Fruit fly (Drosophila melanogaster) whole organism, embryonic: ENCODE data around the gene CG31633.

Experiments used
- CG10431 ChIP-seq: fragments of 200-800 bp; sonication (Bioruptor generic); optimal IDR thresholded peaks from 3 replicates; lab custom pipeline; 2018; ENCODE audit warnings: missing biosample characterization, mild to moderate bottlenecking, missing genetic modification characterization
- CG11247 ChIP-seq: fragments of 200-800 bp; sonication (Bioruptor generic); IDR thresholded peaks from 2 replicates; pipeline ENCODE4 v1.3.6; 2022; ENCODE audit warnings: missing biosample characterization, missing genetic modification characterization
- CG11723 ChIP-seq: fragments of 200-800 bp; sonication (Bioruptor generic); optimal IDR thresholded peaks from 2 replicates; lab custom pipeline; 2017; ENCODE audit warnings: missing biosample characterization, mild to moderate bottlenecking, missing genetic modification characterization
- CG12744 ChIP-seq: fragments of 200-800 bp; sonication (Bioruptor generic); optimal IDR thresholded peaks from 2 replicates; lab custom pipeline; 2016; ENCODE audit warnings: missing biosample characterization, missing genetic modification characterization
- CG12942 ChIP-seq: fragments of 200-800 bp; sonication (Bioruptor generic); optimal IDR thresholded peaks from 3 replicates; lab custom pipeline; 2016; ENCODE audit warnings: missing biosample characterization, missing genetic modification characterization
- CG14441 ChIP-seq: fragments of 200-800 bp; sonication (Bioruptor generic); IDR thresholded peaks from 2 replicates; pipeline ENCODE4 v1.3.6; 2022; ENCODE audit warnings: missing biosample characterization, missing genetic modification characterization
- CG14710 ChIP-seq: fragments of 200-800 bp; sonication (Bioruptor generic); optimal IDR thresholded peaks from 3 replicates; lab custom pipeline; 2019; ENCODE audit warnings: missing biosample characterization, mild to moderate bottlenecking, missing genetic modification characterization, moderate library complexity
- CG15514 ChIP-seq: fragments of 200-800 bp; sonication (Bioruptor generic); optimal IDR thresholded peaks from 3 replicates; lab custom pipeline; 2017; ENCODE audit warnings: missing biosample characterization, missing genetic modification characterization, mild to moderate bottlenecking, moderate library complexity, missing genetic modification reagents
- CG15696 ChIP-seq: fragments of 200-800 bp; sonication (Bioruptor generic); optimal IDR thresholded peaks from 2 replicates; lab custom pipeline; 2019; ENCODE audit warnings: missing biosample characterization, mild to moderate bottlenecking, missing genetic modification characterization, moderate library complexity
- CG1792 ChIP-seq: fragments of 200-800 bp; sonication (Bioruptor generic); optimal IDR thresholded peaks from 2 replicates; lab custom pipeline; 2016; ENCODE audit warnings: missing biosample characterization, missing genetic modification characterization
- CG18619 ChIP-seq: fragments of 200-800 bp; sonication (Bioruptor generic); optimal IDR thresholded peaks from 3 replicates; lab custom pipeline; 2017; ENCODE audit warnings: missing biosample characterization, mild to moderate bottlenecking, missing genetic modification characterization
- CG2678 ChIP-seq: fragments of 200-800 bp; sonication (Bioruptor generic); optimal IDR thresholded peaks from 3 replicates; lab custom pipeline; 2019; ENCODE audit warnings: missing biosample characterization, mild to moderate bottlenecking, missing genetic modification characterization, moderate library complexity
- CG2712 ChIP-seq: fragments of 200-800 bp; optimal IDR thresholded peaks from 3 replicates; lab custom pipeline; 2019; ENCODE audit warnings: missing biosample characterization, mild to moderate bottlenecking, missing genetic modification characterization, moderate library complexity
- CG6689 ChIP-seq: fragments of 200-800 bp; sonication (Bioruptor generic); IDR thresholded peaks from 2 replicates; pipeline ENCODE4 v1.3.6; 2022; ENCODE audit warnings: missing biosample characterization, missing genetic modification characterization
- CG7357 ChIP-seq: fragments of 200-800 bp; sonication (Bioruptor generic); IDR thresholded peaks from 3 replicates; pipeline ENCODE4 v1.3.6; 2022; ENCODE audit warnings: missing biosample characterization, missing genetic modification characterization
- CG8478 ChIP-seq: fragments of >200 bp; optimal IDR thresholded peaks from 2 replicates; lab custom pipeline; 2018
- CG8944 ChIP-seq: fragments of 200-800 bp; sonication (Bioruptor generic); optimal IDR thresholded peaks from 3 replicates; lab custom pipeline; 2016; ENCODE audit warnings: missing biosample characterization, missing genetic modification characterization
- Chrac-16 ChIP-seq: fragments of 200-800 bp; sonication (Bioruptor generic); optimal IDR thresholded peaks from 3 replicates; lab custom pipeline; 2016; ENCODE audit warnings: missing biosample characterization, missing genetic modification characterization
- CkIIα-i1 ChIP-seq: fragments of 200-800 bp; sonication (Bioruptor generic); IDR thresholded peaks from 2 replicates; pipeline ENCODE4 v1.3.6; 2022; ENCODE audit warnings: missing biosample characterization, missing genetic modification characterization
- Dip3 ChIP-seq: fragments of 200-800 bp; sonication (Bioruptor generic); optimal IDR thresholded peaks from 3 replicates; lab custom pipeline; 2016; ENCODE audit warnings: missing biosample characterization, missing genetic modification characterization
- Dll ChIP-seq: fragments of 200-800 bp; sonication (Bioruptor generic); IDR thresholded peaks from 4 replicates; pipeline ENCODE4 v1.3.6; 2022; ENCODE audit warnings: missing biosample characterization, missing genetic modification characterization; ENCODE audit not compliant: partially characterized antibody
- Doc2 ChIP-seq: fragments of 200-800 bp; sonication (Bioruptor generic); IDR thresholded peaks from 2 replicates; pipeline ENCODE4 v1.3.6; 2022; ENCODE audit warnings: missing biosample characterization, missing genetic modification characterization
- ERR ChIP-seq: fragments of 200-800 bp; sonication (Bioruptor generic); optimal IDR thresholded peaks from 2 replicates; lab custom pipeline; 2016; ENCODE audit warnings: missing biosample characterization, missing genetic modification characterization
- Fer1 ChIP-seq: fragments of 200-800 bp; sonication (Bioruptor generic); optimal IDR thresholded peaks from 2 replicates; lab custom pipeline; 2017; ENCODE audit warnings: missing biosample characterization, mild to moderate bottlenecking, missing genetic modification characterization
- Hr3 ChIP-seq: fragments of 200-800 bp; sonication (Bioruptor generic); optimal IDR thresholded peaks from 3 replicates; lab custom pipeline; 2016; ENCODE audit warnings: missing biosample characterization, missing genetic modification characterization
- Hsf ChIP-seq: fragments of 200-800 bp; sonication (Bioruptor generic); optimal IDR thresholded peaks from 3 replicates; lab custom pipeline; 2016; ENCODE audit warnings: missing biosample characterization, missing genetic modification characterization
- Meics ChIP-seq: fragments of 200-800 bp; sonication (Bioruptor generic); optimal IDR thresholded peaks from 2 replicates; lab custom pipeline; 2017; ENCODE audit warnings: missing biosample characterization, mild to moderate bottlenecking, missing genetic modification characterization
- NC2α ChIP-seq: fragments of 200-800 bp; sonication (Bioruptor generic); optimal IDR thresholded peaks from 2 replicates; lab custom pipeline; 2016; ENCODE audit warnings: missing biosample characterization, missing genetic modification characterization
- Poxn ChIP-seq: fragments of 200-800 bp; sonication (Bioruptor generic); IDR thresholded peaks from 2 replicates; pipeline ENCODE4 v1.3.6; 2022; ENCODE audit warnings: missing biosample characterization, missing genetic modification characterization
- Sox102F ChIP-seq: fragments of 200-800 bp; sonication (Bioruptor generic); optimal IDR thresholded peaks from 2 replicates; lab custom pipeline; 2018; ENCODE audit warnings: missing biosample characterization, mild to moderate bottlenecking, missing genetic modification characterization, moderate library complexity
- Xrp1 ChIP-seq: fragments of 200-800 bp; sonication (Bioruptor generic); IDR thresholded peaks from 2 replicates; pipeline ENCODE4 v1.3.6; 2022; ENCODE audit warnings: missing biosample characterization, missing genetic modification characterization
- abd-A ChIP-seq: fragments of 200-800 bp; sonication (Bioruptor generic); optimal IDR thresholded peaks from 3 replicates; lab custom pipeline; 2019; ENCODE audit warnings: missing biosample characterization, mild to moderate bottlenecking, missing genetic modification characterization, moderate library complexity
- bab2 ChIP-seq: fragments of 200-800 bp; sonication (Bioruptor generic); optimal IDR thresholded peaks from 2 replicates; lab custom pipeline; 2016; ENCODE audit warnings: missing biosample characterization, missing genetic modification characterization
- cad ChIP-seq: fragments of >200 bp; optimal IDR thresholded peaks from 2 replicates; lab custom pipeline; 2017; ENCODE audit warnings: missing biosample characterization, missing genetic modification characterization
- ci ChIP-seq: fragments of 200-800 bp; sonication (Bioruptor generic); IDR thresholded peaks from 3 replicates; pipeline ENCODE4 v1.3.6; 2022; ENCODE audit warnings: missing biosample characterization, missing genetic modification characterization
- dimm ChIP-seq: fragments of 200-800 bp; sonication (Bioruptor generic); IDR thresholded peaks from 2 replicates; pipeline ENCODE4 v1.3.6; 2022; ENCODE audit warnings: missing biosample characterization, missing genetic modification characterization
- dm ChIP-seq: fragments of 200-800 bp; sonication (Bioruptor generic); optimal IDR thresholded peaks from 3 replicates; lab custom pipeline; 2016; ENCODE audit warnings: missing biosample characterization, missing genetic modification characterization
- dmrt99B ChIP-seq: fragments of 200-800 bp; sonication (Bioruptor generic); optimal IDR thresholded peaks from 2 replicates; lab custom pipeline; 2018; ENCODE audit warnings: missing biosample characterization, mild to moderate bottlenecking, missing genetic modification characterization, moderate library complexity
- dpn ChIP-seq, 2 experiments: fragments of 200-800 bp; sonication (Bioruptor generic); optimal IDR thresholded peaks; 3 replicates each; lab custom pipeline; 2016; ENCODE audit warnings: missing biosample characterization in 2 of 2, missing genetic modification characterization in 2 of 2
- eve ChIP-seq, 2 experiments: fragments of >200 bp; optimal IDR thresholded peaks; 2 replicates each; lab custom pipeline; 2017; ENCODE audit warnings: missing biosample characterization in 2 of 2, missing genetic modification characterization in 2 of 2
- ftz-f1 ChIP-seq: fragments of 200-800 bp; sonication (Bioruptor generic); optimal IDR thresholded peaks from 2 replicates; lab custom pipeline; 2016; ENCODE audit warnings: missing biosample characterization, missing genetic modification characterization
- hth ChIP-seq: fragments of >200 bp; optimal IDR thresholded peaks from 2 replicates; lab custom pipeline; 2017; ENCODE audit warnings: inconsistent platforms
- inv ChIP-seq: fragments of 200-800 bp; sonication (Bioruptor generic); IDR thresholded peaks from 2 replicates; pipeline ENCODE4 v1.3.6; 2022; ENCODE audit warnings: missing biosample characterization, missing genetic modification characterization; ENCODE audit not compliant: partially characterized antibody
- mld ChIP-seq: fragments of 200-800 bp; sonication (Bioruptor generic); IDR thresholded peaks from 3 replicates; pipeline ENCODE4 v1.3.6; 2022; ENCODE audit warnings: missing biosample characterization, missing genetic modification characterization; ENCODE audit not compliant: partially characterized antibody
- nerfin-2 ChIP-seq: fragments of 200-800 bp; sonication (Bioruptor generic); IDR thresholded peaks from 2 replicates; pipeline ENCODE4 v1.3.6; 2022; ENCODE audit warnings: missing biosample characterization, missing genetic modification characterization; ENCODE audit not compliant: partially characterized antibody
- sc ChIP-seq, 3 experiments: fragments of >200 bp in 2 of 3; fragments of 200-800 bp in 1 of 3; sonication (Bioruptor generic) in 1 of 3; optimal IDR thresholded peaks; 2 replicates in 2 of 3; 3 replicates in 1 of 3; lab custom pipeline; 2017; ENCODE audit warnings: mild to moderate bottlenecking in 1 of 3, missing biosample characterization in 1 of 3, missing genetic modification characterization in 1 of 3, missing genetic modification reagents in 1 of 3
- ssp ChIP-seq: fragments of 200-800 bp; sonication (Bioruptor generic); IDR thresholded peaks from 2 replicates; pipeline ENCODE4 v1.3.6; 2022; ENCODE audit warnings: missing biosample characterization, missing genetic modification characterization
- sug ChIP-seq: fragments of 200-800 bp; optimal IDR thresholded peaks from 2 replicates; lab custom pipeline; 2019; ENCODE audit warnings: missing biosample characterization, mild to moderate bottlenecking, missing genetic modification characterization, moderate library complexity
- trh ChIP-seq: fragments of 200-800 bp; sonication (Bioruptor generic); optimal IDR thresholded peaks from 2 replicates; lab custom pipeline; 2016; ENCODE audit warnings: missing biosample characterization, missing genetic modification characterization
- zfh2 ChIP-seq: fragments of 200-800 bp; sonication (Bioruptor generic); optimal IDR thresholded peaks from 2 replicates; lab custom pipeline; 2016; ENCODE audit warnings: missing biosample characterization, missing genetic modification characterization

The CG31633 gene

DNA sequence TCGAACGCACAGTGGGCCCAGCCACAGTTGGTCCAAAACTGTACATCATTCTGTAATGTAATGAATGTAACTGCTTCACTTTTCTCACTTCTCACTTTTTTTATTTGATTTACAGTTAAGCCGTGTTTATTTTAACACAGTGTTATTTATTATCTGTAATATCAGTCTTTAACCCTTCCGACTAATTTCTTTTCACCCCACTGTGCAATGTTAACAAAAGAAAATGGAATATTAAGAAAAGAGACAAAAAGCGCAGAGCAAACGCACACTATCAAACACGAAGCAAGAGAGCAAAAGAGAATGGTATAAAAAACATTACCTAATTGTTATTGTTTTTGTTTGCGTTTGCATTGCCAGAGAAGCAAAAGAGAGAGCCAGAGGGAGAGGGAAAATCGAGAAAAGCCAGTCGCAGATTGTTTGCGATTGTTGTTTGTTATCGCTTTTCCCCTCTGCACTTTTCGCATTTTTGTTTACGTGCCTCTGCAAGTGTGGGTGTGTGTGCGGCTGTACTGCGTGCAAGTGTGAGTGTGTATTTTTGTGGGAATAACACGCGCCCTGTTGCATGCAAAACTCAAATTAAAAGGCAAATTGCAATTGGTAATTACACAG is 8.9 kb downstream of the CG31633 start (continued):
- TF ChIP-seq bab2 (GFP tag; lab: Kevin White, UChicago) (peak; percentile 99), sc (optimal IDR thresholded peaks at IDR 0.05; lab: Kevin White, UChicago) (no peak), sc (GFP tag; optimal IDR thresholded peaks at IDR 0.05; lab: Kevin White, UChicago) (peak; percentile 98), abd-A (tag; lab: Kevin White, UChicago) (peak; percentile 92), dimm (peak; percentile 92), CG15514 (GFP tag; lab: Kevin White, UChicago) (peak; percentile 94), Sox102F (GFP tag; lab: Kevin White, UChicago) (peak; percentile 99), dpn (GFP tag; optimal IDR thresholded peaks at IDR 0.05; lab: Kevin White, UChicago) (peak; percentile 98 to 99), CG8944 (GFP tag; lab: Kevin White, UChicago) (peak; percentile 98), CG11723 (GFP tag; lab: Kevin White, UChicago) (peak; percentile 98), CG2712 (peak; percentile 99), zfh2 (GFP tag; lab: Kevin White, UChicago) (peak; percentile 94), CG11247 (peak; percentile 92), sug (tag; lab: Kevin White, UChicago) (peak; percentile 95), ci (GFP tag; lab: Robert Waterston, UW) (peak; percentile 99), nerfin-2 (GFP tag; lab: Robert Waterston, UW) (peak; percentile 68), inv (GFP tag; lab: Robert Waterston, UW) (peak; percentile 23; the same call in 1 of the 2 replicates), Xrp1 (peak; percentile 98), ssp (GFP tag; lab: Robert Waterston, UW) (peak; percentile 87), CG12942 (GFP tag; lab: Kevin White, UChicago) (peak; percentile 98), CG2678 (peak; percentile 99), CG10431 (GFP tag; lab: Kevin White, UChicago) (peak; percentile 94), ftz-f1 (GFP tag; lab: Kevin White, UChicago) (peak; percentile 73), mld (GFP tag; lab: Robert Waterston, UW) (no peak), ERR (GFP tag; lab: Kevin White, UChicago) (peak; percentile 98), CG14710 (tag; lab: Kevin White, UChicago) (peak; percentile 97), CG12744 (GFP tag; lab: Kevin White, UChicago) (peak; percentile 97), dmrt99B (tag; lab: Kevin White, UChicago) (peak; percentile 99), hth (lab: Kevin White, UChicago) (no peak), eve (GFP tag; optimal IDR thresholded peaks at IDR 0.05; lab: Kevin White, UChicago) (peak in 1 of 2 experiments; percentile 99), Dip3 (GFP tag; lab: Kevin White, UChicago) (peak; percentile 96), CG15696 (peak; percentile 95), Doc2 (GFP tag; lab: Robert Waterston, UW) (no peak; the same call in 1 of the 2 replicates), CG14441 (GFP tag; lab: Robert Waterston, UW) (peak; percentile 98), CkIIα-i1 (GFP tag; lab: Robert Waterston, UW) (peak; percentile 86), CG7357 (GFP tag; lab: Robert Waterston, UW) (peak; percentile 90), Hsf (GFP tag; lab: Kevin White, UChicago) (peak; percentile 99), Poxn (GFP tag; lab: Robert Waterston, UW) (peak; percentile 88), Chrac-16 (GFP tag; lab: Kevin White, UChicago) (peak; percentile 98), Dll (peak; percentile 37; the same call in 1 of the 4 replicates), NC2α (GFP tag; lab: Kevin White, UChicago) (peak; percentile 98), CG6689 (GFP tag; lab: Robert Waterston, UW) (peak; percentile 98), CG1792 (peak; percentile 95), Fer1 (GFP tag; lab: Kevin White, UChicago) (peak; percentile 98), cad (GFP tag; lab: Kevin White, UChicago) (no peak), trh (peak; percentile 95), Meics (GFP tag; lab: Kevin White, UChicago) (peak; percentile 97), CG18619 (GFP tag; lab: Kevin White, UChicago) (peak; percentile 97), CG8478 (lab: Kevin White, UChicago) (no peak), dm (GFP tag; lab: Kevin White, UChicago) (peak; percentile 97), Hr3 (peak; percentile 97)
